Fruit fly (Drosophila melanogaster): Measurements from ENCODE around the gene CG32376.

Gene CG32376

dm6 chr3L:7528380-7529080 is 13.7 kb downstream of the CG32376 start, which contains the start of gene lqf (continued):
- no peak for TF ChIP-seq CG4282 (GFP tag; optimal IDR thresholded peaks at IDR 0.05)
- TF ChIP-seq CG14014 (GFP tag; IDR thresholded peaks at IDR 0.05), result no peak
- no peak for TF ChIP-seq fd64A (GFP tag; optimal IDR thresholded peaks at IDR 0.05)
- TF ChIP-seq sob (GFP tag; IDR thresholded peaks at IDR 0.05), result 0 out of 2 replicates have a peak, but pooled peaks have one; percentile 23
- TF ChIP-seq CG31224 (GFP tag; IDR thresholded peaks at IDR 0.05), result no peak
- TF ChIP-seq sug (tag; optimal IDR thresholded peaks at IDR 0.05), result peak; percentile 33
- no peak for TF ChIP-seq D (optimal IDR thresholded peaks at IDR 0.05)
- TF ChIP-seq D (GFP tag; optimal IDR thresholded peaks at IDR 0.05), result no peak
- peak; percentile 77 for TF ChIP-seq Dp (GFP tag; optimal IDR thresholded peaks at IDR 0.05)
- no peak for TF ChIP-seq Asciz (GFP tag; optimal IDR thresholded peaks at IDR 0.05)
- no peak for TF ChIP-seq dati (GFP tag; IDR thresholded peaks at IDR 0.05)
- TF ChIP-seq CG10274 (GFP tag; optimal IDR thresholded peaks at IDR 0.05), result no peak
- no peak for TF ChIP-seq CG32767 (GFP tag; IDR thresholded peaks at IDR 0.05)
- TF ChIP-seq sens-2 (GFP tag; IDR thresholded peaks at IDR 0.05), result no peak
- TF ChIP-seq CG14710 (tag; optimal IDR thresholded peaks at IDR 0.05), result peak; percentile 72
- no peak for TF ChIP-seq sima (GFP tag; optimal IDR thresholded peaks at IDR 0.05)
- TF ChIP-seq Trl (optimal IDR thresholded peaks at IDR 0.05), result no peak
- no peak for TF ChIP-seq Trl (GFP tag; optimal IDR thresholded peaks at IDR 0.05)
- TF ChIP-seq CG17385 (GFP tag; optimal IDR thresholded peaks at IDR 0.05), result no peak
- peak; percentile 80 for TF ChIP-seq HLH4C (GFP tag; IDR thresholded peaks at IDR 0.05; ENCODE audit: partially characterized antibody)
- peak; percentile 83 for TF ChIP-seq sna (GFP tag; IDR thresholded peaks at IDR 0.05; ENCODE audit: partially characterized antibody)
- peak; percentile 1 for TF ChIP-seq CG7839 (tag; optimal IDR thresholded peaks at IDR 0.05)
- peak; percentile 11 for TF ChIP-seq NfI (GFP tag; optimal IDR thresholded peaks at IDR 0.05)
- peak; percentile 90 for TF ChIP-seq knrl (GFP tag; IDR thresholded peaks at IDR 0.05; ENCODE audit: partially characterized antibody)
- no peak for TF ChIP-seq CG2875 (GFP tag; optimal IDR thresholded peaks at IDR 0.05)
- TF ChIP-seq pzg (GFP tag; optimal IDR thresholded peaks at IDR 0.05), result peak; percentile 44
- TF ChIP-seq dpn (GFP tag; optimal IDR thresholded peaks at IDR 0.05), result no peak
- peak; percentile 75 for TF ChIP-seq E2f2 (GFP tag; IDR thresholded peaks at IDR 0.05)
- TF ChIP-seq CG2202 (tag; optimal IDR thresholded peaks at IDR 0.05), result no peak
- peak; percentile 70 for TF ChIP-seq CG9932 (GFP tag; IDR thresholded peaks at IDR 0.05)
- TF ChIP-seq CG3726 (GFP tag; IDR thresholded peaks at IDR 0.05), result no peak
- TF ChIP-seq tio (GFP tag; optimal IDR thresholded peaks at IDR 0.05), result peak; percentile 1
- TF ChIP-seq cad (GFP tag; optimal IDR thresholded peaks at IDR 0.05), result no peak
- TF ChIP-seq CG15601 (tag; optimal IDR thresholded peaks at IDR 0.05), result no peak
- TF ChIP-seq CG12659 (GFP tag; optimal IDR thresholded peaks at IDR 0.05), result peak; percentile 46
- TF ChIP-seq Mes4 (GFP tag; optimal IDR thresholded peaks at IDR 0.05), result no peak
- TF ChIP-seq CG8290 (GFP tag; optimal IDR thresholded peaks at IDR 0.05), result no peak
- no peak for TF ChIP-seq CG8290 (tag; optimal IDR thresholded peaks at IDR 0.05)
- TF ChIP-seq CG30403 (GFP tag; optimal IDR thresholded peaks at IDR 0.05), result peak; percentile 61
- no peak for TF ChIP-seq pho (GFP tag; optimal IDR thresholded peaks at IDR 0.05)
- no peak for TF ChIP-seq CG10543 (GFP tag; optimal IDR thresholded peaks at IDR 0.05)
- TF ChIP-seq ttk (GFP tag; IDR thresholded peaks at IDR 0.05), result no peak
- TF ChIP-seq Hmr (GFP tag; optimal IDR thresholded peaks at IDR 0.05), result peak; percentile 21
- peak; percentile 91 for TF ChIP-seq MESR4 (GFP tag; optimal IDR thresholded peaks at IDR 0.05)
- no peak for TF ChIP-seq Gug (GFP tag; IDR thresholded peaks at IDR 0.05)
- TF ChIP-seq CG4404 (GFP tag; IDR thresholded peaks at IDR 0.05), result no peak
- no peak for TF ChIP-seq CG7271 (tag; optimal IDR thresholded peaks at IDR 0.05)
- TF ChIP-seq CG13296 (GFP tag; optimal IDR thresholded peaks at IDR 0.05), result no peak
- peak; percentile 91 for TF ChIP-seq hb (GFP tag; IDR thresholded peaks at IDR 0.05; ENCODE audit: partially characterized antibody)
- TF ChIP-seq bsh (GFP tag; optimal IDR thresholded peaks at IDR 0.05), result peak in 1 of 2 experiments; percentile 43
- no peak for TF ChIP-seq NFAT (GFP tag; IDR thresholded peaks at IDR 0.05)
